Fruit fly (Drosophila melanogaster): ENCODE results near the gene CG7142.

The CG7142 gene

DNA sequence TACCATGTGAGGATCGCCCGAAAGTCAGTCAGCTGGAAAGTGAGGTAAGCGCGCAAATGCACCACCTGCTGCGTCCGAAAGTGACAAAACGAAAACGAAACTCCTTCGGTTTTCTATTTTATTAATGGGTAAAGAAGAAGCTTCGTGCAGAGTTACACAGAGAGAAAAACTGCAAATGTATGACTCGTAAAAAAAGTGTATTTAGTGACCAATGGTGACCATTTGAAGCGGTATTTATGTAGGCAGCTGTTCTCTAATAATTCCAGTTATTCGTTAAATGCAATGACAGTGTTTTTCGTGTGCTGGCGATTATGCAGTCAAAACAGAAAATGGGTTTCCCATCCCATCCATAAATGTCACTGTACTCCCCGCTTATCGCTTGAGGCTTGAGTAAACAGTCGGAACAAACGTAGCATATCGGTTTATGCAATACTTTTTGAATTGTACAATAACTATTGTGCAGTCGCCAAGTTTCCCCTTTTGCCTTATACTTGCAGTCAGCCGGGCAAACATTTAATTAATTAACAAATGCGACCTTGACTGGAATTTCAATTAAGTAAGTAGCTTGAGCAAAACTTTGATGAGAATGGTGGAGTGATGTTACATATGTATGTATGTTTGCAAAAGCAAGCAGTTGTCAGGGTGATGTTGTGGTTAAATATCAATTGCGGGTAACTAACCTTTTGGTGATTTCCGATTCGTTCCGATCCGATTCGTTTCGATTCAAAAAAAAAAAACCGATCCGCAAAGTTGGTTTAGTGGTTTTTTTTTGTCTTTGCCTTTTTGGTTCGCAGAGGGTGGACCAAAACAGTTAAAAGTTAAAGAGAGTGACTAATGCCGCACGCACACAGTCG lies 18.3 kb upstream of the CG7142 start (continued):
- no peak for TF ChIP-seq CG16779 (GFP tag; IDR thresholded peaks at IDR 0.05)
- peak; percentile 25; the same call in 1 of the 3 replicates for TF ChIP-seq zfh1 (GFP tag; IDR thresholded peaks at IDR 0.05)
- TF ChIP-seq CG2889 (GFP tag; IDR thresholded peaks at IDR 0.05) = no peak
- no peak for TF ChIP-seq CG6765 (GFP tag; optimal IDR thresholded peaks at IDR 0.05)
- TF ChIP-seq CG10979 (tag; optimal IDR thresholded peaks at IDR 0.05) = peak; percentile 4
- no peak for TF ChIP-seq Awh (GFP tag; IDR thresholded peaks at IDR 0.05)
- TF ChIP-seq bab2 (GFP tag; optimal IDR thresholded peaks at IDR 0.05) = no peak
- TF ChIP-seq CG14050 (GFP tag; IDR thresholded peaks at IDR 0.05) = no peak
- no peak for TF ChIP-seq tap (tag; optimal IDR thresholded peaks at IDR 0.05)
- TF ChIP-seq Neu2 (GFP tag; optimal IDR thresholded peaks at IDR 0.05; ENCODE audit: borderline replicate concordance) = no peak
- TF ChIP-seq bsh (GFP tag; optimal IDR thresholded peaks at IDR 0.05) = peak in 1 of 2 experiments; percentile 51
- peak; percentile 1 for TF ChIP-seq CG11504 (tag; optimal IDR thresholded peaks at IDR 0.05)
- TF ChIP-seq nmo (GFP tag; optimal IDR thresholded peaks at IDR 0.05) = peak; percentile 21
- TF ChIP-seq knrl (GFP tag; IDR thresholded peaks at IDR 0.05; ENCODE audit: partially characterized antibody) = no peak
- no peak for TF ChIP-seq CG6791 (GFP tag; IDR thresholded peaks at IDR 0.05; ENCODE audit: partially characterized antibody)
- TF ChIP-seq toy (GFP tag; IDR thresholded peaks at IDR 0.05) = no peak
- peak; percentile 61 for TF ChIP-seq zf30C (GFP tag; optimal IDR thresholded peaks at IDR 0.05)
- TF ChIP-seq Sox102F (GFP tag; optimal IDR thresholded peaks at IDR 0.05) = peak; percentile 20
- no peak for TF ChIP-seq CG18476 (GFP tag; optimal IDR thresholded peaks at IDR 0.05)
- TF ChIP-seq lola (GFP tag; optimal IDR thresholded peaks at IDR 0.05) = no peak
- TF ChIP-seq dysf (GFP tag; IDR thresholded peaks at IDR 0.05) = no peak
- TF ChIP-seq CG12391 (tag; optimal IDR thresholded peaks at IDR 0.05) = no peak
- no peak for TF ChIP-seq D19A (tag; optimal IDR thresholded peaks at IDR 0.05)
- TF ChIP-seq CG17361 (GFP tag; IDR thresholded peaks at IDR 0.05) = 0 out of 3 replicates have a peak, but pooled peaks have one; percentile 16
- TF ChIP-seq gsb (GFP tag; IDR thresholded peaks at IDR 0.05) = 0 out of 2 replicates have a peak, but pooled peaks have one; percentile 11
- TF ChIP-seq row (GFP tag; IDR thresholded peaks at IDR 0.05) = peak; percentile 39; the same call in 2 of the 3 replicates
- TF ChIP-seq chinmo (GFP tag; IDR thresholded peaks at IDR 0.05; ENCODE audit: partially characterized antibody) = 0 out of 4 replicates have a peak, but pooled peaks have one; percentile 5
- peak; percentile 22 for TF ChIP-seq unpg (GFP tag; optimal IDR thresholded peaks at IDR 0.05)
- peak; percentile 70 for TF ChIP-seq Med (GFP tag)
- TF ChIP-seq jing (GFP tag; optimal IDR thresholded peaks at IDR 0.05) = no peak
- TF ChIP-seq stc (GFP tag; IDR thresholded peaks at IDR 0.05) = peak; percentile 30; the same call in 1 of the 2 replicates
- TF ChIP-seq CG4854 (GFP tag; optimal IDR thresholded peaks at IDR 0.05) = no peak
- TF ChIP-seq cg (GFP tag; optimal IDR thresholded peaks at IDR 0.05) = no peak
- peak; percentile 19 for TF ChIP-seq grau (tag; optimal IDR thresholded peaks at IDR 0.05)
- no peak for TF ChIP-seq ewg (GFP tag; optimal IDR thresholded peaks at IDR 0.05)
- no peak for TF ChIP-seq Adf1 (GFP tag; IDR thresholded peaks at IDR 0.05)
- TF ChIP-seq Side (GFP tag; optimal IDR thresholded peaks at IDR 0.05) = no peak
- peak; percentile 12 for TF ChIP-seq CG8924 (tag; optimal IDR thresholded peaks at IDR 0.05)
- TF ChIP-seq NfI (GFP tag; optimal IDR thresholded peaks at IDR 0.05) = no peak
- no peak for TF ChIP-seq CG31388 (GFP tag; optimal IDR thresholded peaks at IDR 0.05)
- peak; percentile 0 for TF ChIP-seq jumu (GFP tag; optimal IDR thresholded peaks at IDR 0.05)
- TF ChIP-seq CG11695 (GFP tag; IDR thresholded peaks at IDR 0.05) = 0 out of 3 replicates have a peak, but pooled peaks have one; percentile 12
- TF ChIP-seq eyg (GFP tag; optimal IDR thresholded peaks at IDR 0.05) = peak; percentile 2
- 0 out of 2 replicates have a peak, but pooled peaks have one; percentile 34 for TF ChIP-seq ranshi (GFP tag; IDR thresholded peaks at IDR 0.05)
- TF ChIP-seq CG1792 (GFP tag; optimal IDR thresholded peaks at IDR 0.05) = no peak
- TF ChIP-seq mirr (GFP tag; optimal IDR thresholded peaks at IDR 0.05) = no peak
- TF ChIP-seq HHEX (GFP tag; optimal IDR thresholded peaks at IDR 0.05) = peak; percentile 23
- TF ChIP-seq Ssrp (tag; optimal IDR thresholded peaks at IDR 0.05) = peak; percentile 12
